Fruit fly (Drosophila melanogaster) whole organism, adult: Measurements from ENCODE around the gene CG32147.
A peak's percentile ranks its signal among the peaks of the same experiment; 100 is the strongest.

ENCODE experiments used
- CG11617 ChIP-seq: fragments of 200-800 bp; sonication (Bioruptor generic); optimal IDR thresholded peaks from 2 replicates; lab custom pipeline; 2017; ENCODE audit warnings: mild to moderate bottlenecking, missing biosample characterization, missing genetic modification reagents, missing genetic modification characterization
- CG12768 ChIP-seq: fragments of 200-800 bp; sonication (Bioruptor generic); optimal IDR thresholded peaks from 2 replicates; lab custom pipeline; 2017; ENCODE audit warnings: missing biosample characterization, missing genetic modification characterization, mild to moderate bottlenecking, moderate library complexity, missing genetic modification reagents
- CG14711 ChIP-seq: fragments of 200-800 bp; sonication (Bioruptor generic); optimal IDR thresholded peaks from 2 replicates; lab custom pipeline; 2018; ENCODE audit warnings: missing biosample characterization, mild to moderate bottlenecking, missing genetic modification characterization, moderate library complexity
- CG1620 ChIP-seq: fragments of 200-800 bp; sonication (Bioruptor generic); optimal IDR thresholded peaks from 2 replicates; lab custom pipeline; 2016; ENCODE audit warnings: missing biosample characterization, missing genetic modification characterization
- CG33017 ChIP-seq: fragments of 200-800 bp; sonication (Bioruptor generic); optimal IDR thresholded peaks from 2 replicates; lab custom pipeline; 2018; ENCODE audit warnings: missing biosample characterization, mild to moderate bottlenecking, missing genetic modification characterization, moderate library complexity
- CG5204 ChIP-seq: fragments of 200-800 bp; sonication (Bioruptor generic); optimal IDR thresholded peaks from 2 replicates; lab custom pipeline; 2016; ENCODE audit warnings: missing biosample characterization, missing genetic modification characterization
- CG7045 ChIP-seq: fragments of 200-800 bp; sonication (Bioruptor generic); optimal IDR thresholded peaks from 2 replicates; lab custom pipeline; 2017; ENCODE audit warnings: missing biosample characterization, mild to moderate bottlenecking, missing genetic modification characterization
- CG7101 ChIP-seq: fragments of 200-800 bp; sonication (Bioruptor generic); optimal IDR thresholded peaks from 2 replicates; lab custom pipeline; 2018; ENCODE audit warnings: missing biosample characterization, mild to moderate bottlenecking, missing genetic modification characterization, moderate library complexity
- Clk ChIP-seq: fragments of 200-800 bp; sonication (Bioruptor generic); optimal IDR thresholded peaks from 2 replicates; lab custom pipeline; 2017; ENCODE audit warnings: missing biosample characterization, missing genetic modification characterization
- Crg-1 ChIP-seq: fragments of 200-800 bp; sonication (Bioruptor generic); optimal IDR thresholded peaks from 2 replicates; lab custom pipeline; 2016; ENCODE audit warnings: missing biosample characterization, missing genetic modification characterization
- Hr96 ChIP-seq: fragments of 200-800 bp; sonication (Bioruptor generic); optimal IDR thresholded peaks from 2 replicates; lab custom pipeline; 2016; ENCODE audit warnings: missing biosample characterization, missing genetic modification characterization
- Mnt ChIP-seq: fragments of 200-800 bp; sonication (Bioruptor generic); optimal IDR thresholded peaks from 2 replicates; lab custom pipeline; 2016; ENCODE audit warnings: missing biosample characterization, mild to moderate bottlenecking, missing genetic modification characterization
- bab1 ChIP-seq: fragments of 200-800 bp; sonication (Bioruptor generic); optimal IDR thresholded peaks from 3 replicates; lab custom pipeline; 2019; ENCODE audit warnings: missing biosample characterization, mild to moderate bottlenecking, missing genetic modification characterization, moderate library complexity
- cic ChIP-seq: fragments of 200-800 bp; sonication (Bioruptor generic); optimal IDR thresholded peaks from 2 replicates; lab custom pipeline; 2017; ENCODE audit warnings: missing biosample characterization, mild to moderate bottlenecking, missing genetic modification characterization, moderate library complexity
- cnc ChIP-seq, 2 experiments: fragments of >200 bp; optimal IDR thresholded peaks; 2 replicates each; lab custom pipeline; 2017
- kay ChIP-seq: fragments of 200-800 bp; sonication (Bioruptor generic); peaks from one replicate; lab custom pipeline; 2016; ENCODE audit warnings: missing biosample characterization, missing genetic modification characterization, borderline replicate concordance
- ovo ChIP-seq: fragments of 200-800 bp; sonication (Bioruptor generic); optimal IDR thresholded peaks from 2 replicates; lab custom pipeline; 2016; ENCODE audit warnings: missing biosample characterization, missing genetic modification characterization
- pad ChIP-seq: fragments of 200-800 bp; sonication (Bioruptor generic); optimal IDR thresholded peaks from 3 replicates; lab custom pipeline; 2017; ENCODE audit warnings: missing biosample characterization, missing genetic modification characterization, mild to moderate bottlenecking, moderate library complexity, missing genetic modification reagents
- tj ChIP-seq: fragments of 200-800 bp; sonication (Bioruptor generic); optimal IDR thresholded peaks from 3 replicates; lab custom pipeline; 2017; ENCODE audit warnings: missing biosample characterization, mild to moderate bottlenecking, missing genetic modification characterization, moderate library complexity
- toe ChIP-seq: fragments of 200-800 bp; sonication (Bioruptor generic); optimal IDR thresholded peaks from 2 replicates; lab custom pipeline; 2016; ENCODE audit warnings: missing biosample characterization, missing genetic modification characterization

CG32147 gene

DNA sequence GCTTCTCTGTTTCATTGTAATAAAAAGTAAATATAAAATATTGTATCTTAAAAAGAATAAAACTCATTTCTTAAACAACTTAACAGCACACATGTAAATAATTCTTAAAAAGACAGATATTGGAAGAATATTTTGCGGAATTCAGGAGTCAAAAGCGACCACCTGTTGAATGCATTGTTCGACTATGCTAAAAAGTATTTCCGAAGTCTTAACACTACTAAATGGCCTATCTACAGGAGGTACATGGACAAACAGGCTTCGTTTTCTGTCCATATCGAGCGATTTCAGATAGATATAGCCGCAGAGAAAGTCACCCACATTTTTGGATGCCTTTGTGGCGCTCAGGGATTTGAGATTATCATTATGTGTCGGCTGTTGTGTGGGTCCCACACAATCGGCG lies 751 bp downstream of the CG32147 start:
- TF ChIP-seq toe (GFP tag; lab: Kevin White, UChicago): no peak

dm6 chr3L:15142004-15142890 lies 1.6 kb downstream of the CG32147 start, which contains the start of gene Pdi:
Gene Pdi, minus strand, starts transcription at chr3L:15142840.
- TF ChIP-seq CG11617 (GFP tag; lab: Kevin White, UChicago) (no peak), bab1 (GFP tag; lab: Kevin White, UChicago) (peak; percentile 81), CG5204 (no peak), CG7101 (tag; lab: Kevin White, UChicago) (peak; percentile 53), cic (GFP tag; lab: Kevin White, UChicago) (peak; percentile 3), CG12768 (GFP tag; lab: Kevin White, UChicago) (peak; percentile 34), Crg-1 (GFP tag; lab: Kevin White, UChicago) (peak; percentile 6), kay (peak; percentile 28), tj (GFP tag; lab: Kevin White, UChicago) (peak; percentile 77), toe (GFP tag; lab: Kevin White, UChicago) (peak; percentile 41), Clk (GFP tag; lab: Kevin White, UChicago) (no peak), pad (GFP tag; lab: Kevin White, UChicago) (no peak), CG33017 (tag; lab: Kevin White, UChicago) (peak; percentile 51), ovo (GFP tag; lab: Kevin White, UChicago) (no peak), cnc (optimal IDR thresholded peaks at IDR 0.05; lab: Kevin White, UChicago) (no peak), CG7045 (GFP tag; lab: Kevin White, UChicago) (no peak), CG1620 (GFP tag; lab: Kevin White, UChicago) (peak; percentile 57), Hr96 (peak; percentile 36), Mnt (GFP tag; lab: Kevin White, UChicago) (peak; percentile 33), CG14711 (no peak)

DNA sequence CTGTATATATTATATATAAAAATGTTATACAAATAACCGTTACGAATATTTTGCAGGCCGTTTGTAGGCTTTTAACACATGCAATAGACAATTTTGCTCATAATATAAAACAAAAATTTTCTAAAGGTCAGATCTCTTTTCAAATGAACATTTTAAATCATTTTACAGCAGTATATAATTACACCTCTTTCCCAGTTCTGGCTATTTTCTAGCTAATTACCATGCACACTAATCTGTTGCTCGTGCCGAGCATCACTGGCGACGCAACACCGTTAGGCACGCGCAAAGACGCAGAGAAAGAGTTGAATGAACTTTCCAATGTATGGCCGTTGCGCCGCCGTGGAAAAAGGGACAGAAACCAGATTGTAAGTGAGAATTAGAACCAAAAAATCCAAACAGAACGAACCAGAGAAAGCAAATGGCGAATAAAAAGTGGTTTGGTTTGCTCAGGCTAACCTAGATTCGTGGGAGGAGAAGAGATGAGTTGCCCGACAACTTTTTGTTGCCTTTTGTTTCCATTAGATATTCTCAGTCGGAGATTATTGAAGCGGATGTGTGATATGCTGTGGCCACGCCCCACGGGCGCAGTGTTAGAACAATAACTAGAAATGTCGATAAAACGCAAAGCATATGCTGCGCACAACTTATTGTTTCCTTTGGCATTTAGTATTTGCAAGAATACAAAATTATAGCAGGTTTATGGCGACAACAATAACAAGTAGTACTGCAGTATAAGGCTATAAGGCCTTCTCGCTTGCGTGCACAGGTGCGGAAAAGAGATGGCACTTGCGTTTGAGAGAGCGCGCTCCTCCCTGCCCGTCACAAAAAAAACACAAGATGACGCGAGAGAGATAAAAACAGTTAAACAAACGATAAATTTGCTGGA lies 2.5 kb downstream of the CG32147 start:
- TF ChIP-seq CG14711 (no peak), CG1620 (GFP tag; lab: Kevin White, UChicago) (no peak), Clk (GFP tag; lab: Kevin White, UChicago) (no peak), cic (GFP tag; lab: Kevin White, UChicago) (peak; percentile 11), tj (GFP tag; lab: Kevin White, UChicago) (no peak), toe (GFP tag; lab: Kevin White, UChicago) (no peak), pad (GFP tag; lab: Kevin White, UChicago) (peak; percentile 81), CG33017 (tag; lab: Kevin White, UChicago) (peak; percentile 2), CG5204 (no peak), Mnt (GFP tag; lab: Kevin White, UChicago) (no peak), Hr96 (no peak), CG7101 (tag; lab: Kevin White, UChicago) (no peak), CG7045 (GFP tag; lab: Kevin White, UChicago) (peak; percentile 16), kay (no peak), Crg-1 (GFP tag; lab: Kevin White, UChicago) (peak; percentile 15), CG12768 (GFP tag; lab: Kevin White, UChicago) (no peak), ovo (GFP tag; lab: Kevin White, UChicago) (peak; percentile 42), cnc (optimal IDR thresholded peaks at IDR 0.05; lab: Kevin White, UChicago) (no peak), CG11617 (GFP tag; lab: Kevin White, UChicago) (no peak), bab1 (GFP tag; lab: Kevin White, UChicago) (no peak)

DNA sequence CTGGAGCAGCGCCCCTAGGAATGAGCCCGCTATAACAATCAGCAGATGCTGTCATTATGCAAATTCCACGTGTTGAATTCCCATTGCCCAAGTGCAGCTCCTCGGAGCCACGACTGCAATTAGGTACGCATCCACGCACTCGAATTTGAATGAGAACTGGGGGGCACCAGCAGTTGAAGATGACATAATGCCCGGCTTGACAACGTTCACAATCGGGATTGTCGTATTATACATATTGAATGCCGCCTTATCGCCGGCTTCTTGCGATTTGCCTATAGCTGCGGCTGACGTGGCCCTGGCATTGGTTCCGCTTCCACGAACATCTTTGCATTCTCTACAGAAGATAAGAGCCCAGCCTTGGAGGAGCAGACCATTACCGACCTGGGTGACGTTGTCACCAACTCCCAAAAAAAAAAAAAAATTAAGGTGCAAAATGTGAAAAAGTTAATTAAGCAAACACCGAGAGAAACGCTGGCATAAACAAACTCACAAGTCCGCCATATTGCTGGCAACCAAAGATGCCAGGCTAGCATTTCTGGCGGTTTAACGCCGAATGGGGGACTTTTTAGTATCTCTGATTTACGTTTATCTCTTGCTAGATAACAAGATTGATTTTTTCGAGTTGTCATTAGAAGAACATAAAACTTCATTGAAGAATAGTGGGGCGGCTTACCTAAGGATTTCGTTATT lies 3.4 kb downstream of the CG32147 start:
- TF ChIP-seq bab1 (GFP tag; lab: Kevin White, UChicago) (no peak), tj (GFP tag; lab: Kevin White, UChicago) (peak; percentile 82), CG7101 (tag; lab: Kevin White, UChicago) (no peak)

- TF ChIP-seq CG7101 (tag; lab: Kevin White, UChicago) (no peak), CG33017 (tag; lab: Kevin White, UChicago) (no peak), pad (GFP tag; lab: Kevin White, UChicago) (no peak), kay (peak; percentile 86)
Measured at dm6 chr3L:15137790-15138189, 6.1 kb downstream of the CG32147 start.
